Fruit fly (Drosophila melanogaster): Measurements from ENCODE around the gene Chsy.

The Chsy gene

DNA sequence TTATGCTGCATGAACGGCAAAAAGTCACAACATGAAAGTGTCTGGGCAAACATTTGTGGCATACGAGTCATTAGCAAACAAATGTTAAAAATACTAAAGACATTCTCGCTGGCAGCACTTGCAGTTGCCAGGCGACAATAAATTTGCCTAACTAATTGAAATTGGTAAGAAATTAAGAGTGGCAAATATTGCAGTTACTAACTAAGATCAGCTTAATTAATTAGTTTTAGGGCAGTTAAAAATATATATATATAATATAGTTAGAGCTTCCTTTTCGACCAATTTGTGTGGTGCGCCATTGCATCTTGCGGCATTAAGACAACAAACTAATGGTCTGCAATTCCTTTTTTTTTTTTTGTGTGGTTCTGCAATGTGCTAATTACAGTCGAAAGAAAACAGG is 24.6 kb upstream of the Chsy start (continued):
- TF ChIP-seq Med (GFP tag) (peak; percentile 13), ranshi (GFP tag; IDR thresholded peaks at IDR 0.05) (0 out of 2 replicates have a peak, but pooled peaks have one; percentile 47), pan (optimal IDR thresholded peaks at IDR 0.05) (no peak), pan (GFP tag; optimal IDR thresholded peaks at IDR 0.05 in 1 of 2, IDR thresholded peaks at IDR 0.05 in 1 of 2) (peak in 1 of 2 experiments; percentile 56), dmrt99B (tag; optimal IDR thresholded peaks at IDR 0.05) (peak; percentile 23), Ptx1 (GFP tag; IDR thresholded peaks at IDR 0.05) (peak; percentile 36; the same call in 1 of the 2 replicates), Asciz (GFP tag; optimal IDR thresholded peaks at IDR 0.05) (peak; percentile 10), Awh (GFP tag; IDR thresholded peaks at IDR 0.05) (peak; percentile 47; the same call in 1 of the 2 replicates), D19A (tag; optimal IDR thresholded peaks at IDR 0.05) (no peak), H2.0 (GFP tag; IDR thresholded peaks at IDR 0.05) (peak; percentile 28; the same call in 1 of the 2 replicates), croc (GFP tag; conservative IDR thresholded peaks at IDR 0.05) (peak; percentile 39; the same call in 1 of the 3 replicates), CG10366 (GFP tag; IDR thresholded peaks at IDR 0.05) (peak; percentile 36; the same call in 1 of the 2 replicates), CG1603 (tag; optimal IDR thresholded peaks at IDR 0.05) (peak; percentile 60), so (GFP tag; IDR thresholded peaks at IDR 0.05) (0 out of 3 replicates have a peak, but pooled peaks have one; percentile 27), CG11696 (GFP tag; IDR thresholded peaks at IDR 0.05) (peak; percentile 33; the same call in 1 of the 2 replicates), fd64A (GFP tag; optimal IDR thresholded peaks at IDR 0.05) (no peak), NC2β (GFP tag; optimal IDR thresholded peaks at IDR 0.05) (no peak), tgo (GFP tag; IDR thresholded peaks at IDR 0.05) (peak; percentile 41; the same call in 1 of the 3 replicates), hkb (optimal IDR thresholded peaks at IDR 0.05) (no peak), hkb (GFP tag; IDR thresholded peaks at IDR 0.05) (peak; percentile 58; the same call in 1 of the 2 replicates), ken (GFP tag; IDR thresholded peaks at IDR 0.05) (peak; percentile 54; the same call in 1 of the 3 replicates), Drgx (GFP tag; IDR thresholded peaks at IDR 0.05) (peak; percentile 85), CG7357 (GFP tag; IDR thresholded peaks at IDR 0.05) (peak; percentile 44; the same call in 1 of the 3 replicates), btn (GFP tag; optimal IDR thresholded peaks at IDR 0.05) (no peak), CG17328 (GFP tag; IDR thresholded peaks at IDR 0.05) (peak; percentile 65), CG8388 (GFP tag; optimal IDR thresholded peaks at IDR 0.05) (peak; percentile 42), CG11398 (GFP tag; optimal IDR thresholded peaks at IDR 0.05) (no peak), lola (GFP tag; optimal IDR thresholded peaks at IDR 0.05) (peak in 1 of 3 experiments; percentile 52), ap (GFP tag; IDR thresholded peaks at IDR 0.05) (peak; percentile 47; the same call in 1 of the 2 replicates), Doc2 (GFP tag; IDR thresholded peaks at IDR 0.05) (no peak), bsh (GFP tag; optimal IDR thresholded peaks at IDR 0.05) (peak in 1 of 2 experiments; percentile 78), gem (tag; optimal IDR thresholded peaks at IDR 0.05) (peak; percentile 66), bab2 (GFP tag; optimal IDR thresholded peaks at IDR 0.05) (no peak), Trl (optimal IDR thresholded peaks at IDR 0.05) (no peak), Trl (GFP tag; optimal IDR thresholded peaks at IDR 0.05) (no peak), Xbp1 (GFP tag; optimal IDR thresholded peaks at IDR 0.05) (peak; percentile 1), tap (tag; optimal IDR thresholded peaks at IDR 0.05) (peak; percentile 22), CG42726 (GFP tag; IDR thresholded peaks at IDR 0.05; ENCODE audit: partially characterized antibody) (no peak), CG30431 (GFP tag; optimal IDR thresholded peaks at IDR 0.05) (peak; percentile 2), CG2875 (GFP tag; optimal IDR thresholded peaks at IDR 0.05) (peak; percentile 10), esg (GFP tag; conservative IDR thresholded peaks at IDR 0.05) (no peak; the same call in 1 of the 2 replicates), zfh2 (GFP tag; optimal IDR thresholded peaks at IDR 0.05) (no peak), CG13424 (tag; optimal IDR thresholded peaks at IDR 0.05) (peak; percentile 5), HmgZ (tag; optimal IDR thresholded peaks at IDR 0.05) (no peak), nmo (GFP tag; optimal IDR thresholded peaks at IDR 0.05) (peak; percentile 44), CG11504 (tag; optimal IDR thresholded peaks at IDR 0.05) (peak; percentile 52), CG17385 (GFP tag; optimal IDR thresholded peaks at IDR 0.05) (peak; percentile 11), CG17359 (tag; optimal IDR thresholded peaks at IDR 0.05) (peak; percentile 53), Atf6 (GFP tag; IDR thresholded peaks at IDR 0.05) (no peak), az2 (GFP tag; optimal IDR thresholded peaks at IDR 0.05) (peak; percentile 34), CG10267 (tag; optimal IDR thresholded peaks at IDR 0.05) (peak; percentile 21)

Measured in whole organism, embryonic.